Worm (Caenorhabditis elegans): ENCODE data around the gene C40A11.8.

DNA sequence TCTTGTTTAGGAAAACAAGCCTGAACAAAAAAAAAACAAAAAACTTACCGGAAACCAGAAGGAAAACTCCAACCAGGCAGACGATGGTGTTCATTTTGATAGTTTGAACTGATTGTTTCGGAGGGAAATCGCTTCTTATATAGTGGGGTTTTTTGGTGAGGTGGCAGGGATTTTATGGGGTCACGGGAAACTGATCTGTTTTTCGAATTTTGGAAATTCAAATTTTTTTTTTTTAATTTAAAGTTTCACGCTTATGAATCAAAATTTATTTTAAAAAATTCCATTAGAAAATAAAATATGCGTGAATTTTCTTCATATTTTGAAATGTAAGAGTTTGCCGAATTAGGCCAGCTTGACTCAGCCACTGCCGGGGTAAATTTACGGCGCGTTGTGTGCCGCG is 24.6 kb upstream of the C40A11.8 start, which contains the start of gene C33C12.7:
- TF ChIP-seq lin-39 (tag; optimal IDR thresholded peaks at IDR 0.05) (no peak), irx-1 (tag; optimal IDR thresholded peaks at IDR 0.05) (no peak), nhr-12 (tag; optimal IDR thresholded peaks at IDR 0.05) (no peak), pag-3 (tag; optimal IDR thresholded peaks at IDR 0.05; ENCODE audit: borderline replicate concordance, insufficient read depth) (no peak), C16A3.4 (tag; optimal IDR thresholded peaks at IDR 0.05) (no peak), tbx-2 (tag; optimal IDR thresholded peaks at IDR 0.05) (no peak)
